Fruit fly (Drosophila melanogaster): ENCODE data around the gene Cpr64Aa.

Cpr64Aa gene

DNA sequence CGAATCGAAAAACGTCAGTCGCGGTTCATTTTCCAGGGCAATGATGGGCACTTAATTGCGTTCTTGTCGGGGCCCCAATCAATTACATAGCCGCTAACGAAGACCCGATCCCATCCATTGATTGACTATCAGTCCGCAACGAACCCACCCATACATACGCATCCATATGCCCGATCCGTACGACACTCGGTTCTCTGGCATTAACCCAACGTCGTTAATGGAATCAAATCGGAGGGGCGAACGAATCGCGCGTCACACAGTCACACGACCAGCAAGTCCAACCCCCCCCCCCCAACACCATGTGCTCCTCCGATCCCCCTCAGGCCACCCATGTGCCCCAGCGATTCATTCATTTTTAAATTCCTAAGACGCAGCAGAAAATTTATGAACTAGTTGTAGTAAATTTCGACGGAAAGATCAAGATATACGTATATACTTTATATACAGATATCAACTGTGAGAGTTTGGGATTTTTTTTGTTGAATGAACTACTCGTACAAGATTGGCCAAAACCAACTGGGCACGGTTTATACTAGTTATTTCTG is 12.3 kb upstream of the Cpr64Aa start (continued):
- TF ChIP-seq CG17359 (tag; optimal IDR thresholded peaks at IDR 0.05) (no peak), vfl (GFP tag; optimal IDR thresholded peaks at IDR 0.05) (no peak), Stat92E (GFP tag; optimal IDR thresholded peaks at IDR 0.05) (peak in 1 of 3 experiments; percentile 10), CG12236 (GFP tag; optimal IDR thresholded peaks at IDR 0.05) (no peak), CG2202 (tag; optimal IDR thresholded peaks at IDR 0.05) (no peak), CG7271 (tag; optimal IDR thresholded peaks at IDR 0.05) (no peak), CrebB (tag; optimal IDR thresholded peaks at IDR 0.05) (peak; percentile 37), Neu2 (GFP tag; optimal IDR thresholded peaks at IDR 0.05; ENCODE audit: borderline replicate concordance) (no peak), cwo (GFP tag; optimal IDR thresholded peaks at IDR 0.05) (peak; percentile 99), caup (GFP tag; optimal IDR thresholded peaks at IDR 0.05; ENCODE audit: severe bottlenecking) (no peak), kah (GFP tag; optimal IDR thresholded peaks at IDR 0.05) (no peak), CG16863 (GFP tag; optimal IDR thresholded peaks at IDR 0.05) (no peak), CoRest (tag; optimal IDR thresholded peaks at IDR 0.05) (no peak), schlank (tag; optimal IDR thresholded peaks at IDR 0.05) (peak; percentile 48), ranshi (GFP tag; IDR thresholded peaks at IDR 0.05) (no peak), sob (GFP tag; IDR thresholded peaks at IDR 0.05) (no peak), aop (GFP tag; IDR thresholded peaks at IDR 0.05) (no peak), Ada2b (GFP tag; IDR thresholded peaks at IDR 0.05) (no peak), CG12391 (tag; optimal IDR thresholded peaks at IDR 0.05) (no peak), mam (GFP tag; optimal IDR thresholded peaks at IDR 0.05) (no peak), CG1832 (GFP tag; optimal IDR thresholded peaks at IDR 0.05) (no peak), CG8478 (optimal IDR thresholded peaks at IDR 0.05) (no peak), CG33557 (GFP tag; optimal IDR thresholded peaks at IDR 0.05) (no peak), phol (tag; optimal IDR thresholded peaks at IDR 0.05) (no peak), Hr3 (GFP tag; optimal IDR thresholded peaks at IDR 0.05) (no peak), tup (GFP tag; optimal IDR thresholded peaks at IDR 0.05) (no peak), gsb (GFP tag; IDR thresholded peaks at IDR 0.05) (no peak), CG12769 (tag; optimal IDR thresholded peaks at IDR 0.05) (peak; percentile 95), NFAT (GFP tag; IDR thresholded peaks at IDR 0.05) (peak; percentile 68; the same call in 1 of the 2 replicates), prd (optimal IDR thresholded peaks at IDR 0.05) (no peak), prd (GFP tag; IDR thresholded peaks at IDR 0.05) (no peak), exex (tag; optimal IDR thresholded peaks at IDR 0.05) (peak; percentile 79), fd96Cb (tag; optimal IDR thresholded peaks at IDR 0.05) (no peak), CG3995 (GFP tag; optimal IDR thresholded peaks at IDR 0.05) (no peak), CG9609 (GFP tag; optimal IDR thresholded peaks at IDR 0.05) (no peak), Adf1 (GFP tag; IDR thresholded peaks at IDR 0.05) (peak; percentile 54), lbe (GFP tag; optimal IDR thresholded peaks at IDR 0.05) (no peak), Mrtf (GFP tag; IDR thresholded peaks at IDR 0.05) (no peak), inv (GFP tag; IDR thresholded peaks at IDR 0.05; ENCODE audit: partially characterized antibody) (no peak), Sry-δ (GFP tag; optimal IDR thresholded peaks at IDR 0.05) (no peak), Camta (GFP tag; optimal IDR thresholded peaks at IDR 0.05) (no peak), CG3065 (GFP tag; optimal IDR thresholded peaks at IDR 0.05) (no peak), hbn (GFP tag; IDR thresholded peaks at IDR 0.05; ENCODE audit: partially characterized antibody) (no peak), GATAe (GFP tag; conservative IDR thresholded peaks at IDR 0.05) (no peak), CG10565 (GFP tag; optimal IDR thresholded peaks at IDR 0.05) (no peak), Hmx (GFP tag; optimal IDR thresholded peaks at IDR 0.05) (no peak), fd3F (GFP tag; optimal IDR thresholded peaks at IDR 0.05) (no peak), CG17328 (GFP tag; IDR thresholded peaks at IDR 0.05) (no peak), CG3847 (GFP tag; IDR thresholded peaks at IDR 0.05) (no peak), Gsc (GFP tag; IDR thresholded peaks at IDR 0.05) (no peak), CG33213 (GFP tag; optimal IDR thresholded peaks at IDR 0.05) (no peak)

Measured in whole organism, embryonic.